Worm (Caenorhabditis elegans): ENCODE data around the gene irld-9.

DNA sequence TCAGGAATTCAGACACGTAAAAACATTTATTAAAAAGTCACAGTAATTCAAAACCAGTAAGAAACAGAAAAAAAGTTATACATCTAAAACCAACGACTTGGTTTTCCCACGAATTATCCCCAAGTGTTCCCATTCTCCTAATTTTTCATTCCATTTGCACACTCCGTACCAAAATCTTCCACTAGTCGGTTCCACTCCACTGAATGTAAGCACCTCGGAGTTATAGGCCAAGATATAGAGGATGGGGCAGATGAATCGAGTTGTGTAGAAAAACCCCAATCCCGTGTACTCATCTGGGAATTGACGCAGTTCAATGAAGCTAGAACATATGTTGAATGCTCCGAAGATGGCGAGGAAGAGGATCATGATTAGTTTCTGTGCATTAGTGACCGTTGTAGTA lies 48.5 kb upstream of the irld-9 start:
- TF ChIP-seq alr-1 (tag; optimal IDR thresholded peaks at IDR 0.05; ENCODE audit: borderline replicate concordance) (no peak), lsy-2 (tag; optimal IDR thresholded peaks at IDR 0.05) (no peak), nhr-11 (tag; optimal IDR thresholded peaks at IDR 0.05) (no peak), fkh-10 (GFP tag; optimal IDR thresholded peaks at IDR 0.05) (no peak)
